Comparison of ENCODE assay signal across 5 worm cellular contexts in the genomic region with DNA sequence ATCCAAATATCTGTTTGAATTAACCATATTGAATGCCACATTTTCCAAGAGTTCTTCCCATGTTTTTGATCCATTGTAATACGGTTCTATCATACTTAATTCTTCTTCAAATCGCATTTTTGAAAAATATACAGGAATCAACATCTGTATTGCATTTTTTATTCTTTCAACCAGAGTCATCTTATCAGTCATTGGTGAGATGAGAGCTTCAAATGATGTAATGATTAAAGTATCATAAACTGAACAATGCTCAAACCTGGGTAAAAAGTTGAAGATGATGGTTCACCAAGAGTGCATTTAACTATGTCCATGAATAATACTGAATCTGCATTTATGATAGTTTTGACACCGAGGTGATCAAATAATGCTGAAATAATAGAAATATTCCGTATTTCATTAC.
A peak's percentile ranks its signal among the peaks of the same experiment; 100 is the strongest.
TF ChIP-seq lines count a peak whose summit lies in the region.

No protein-coding gene starts in this region.

TF ChIP-seq in whole organism, L1 larva, 84 proteins besides CTCF, POLR2A, EP300 and RAD21:
- TF ChIP-seq elt-2 (tag; optimal IDR thresholded peaks at IDR 0.05; lab: Kevin White, UChicago) (peak; percentile 26), snpc-4 (tag; optimal IDR thresholded peaks at IDR 0.05; lab: Kevin White, UChicago) (no peak), mep-1 (tag; optimal IDR thresholded peaks at IDR 0.05; lab: Kevin White, UChicago) (no peak)

TF ChIP-seq in whole organism, L2 larva, 48 proteins besides CTCF, POLR2A, EP300 and RAD21:
- no peak for TF ChIP-seq sem-4 (tag; optimal IDR thresholded peaks at IDR 0.05; lab: Kevin White, UChicago)
- no peak for TF ChIP-seq mbf-1 (tag; optimal IDR thresholded peaks at IDR 0.05; lab: Kevin White, UChicago)
- peak; percentile 62 for TF ChIP-seq nhr-129 (tag; optimal IDR thresholded peaks at IDR 0.05; lab: Kevin White, UChicago)
- peak; percentile 16 for TF ChIP-seq fos-1 (tag; optimal IDR thresholded peaks at IDR 0.05; lab: Kevin White, UChicago)

TF ChIP-seq in whole organism, L3 larva, 47 proteins besides CTCF, POLR2A, EP300 and RAD21:
- TF ChIP-seq pqm-1 (tag; optimal IDR thresholded peaks at IDR 0.05; lab: Kevin White, UChicago) (peak; percentile 11), lin-39 (tag; optimal IDR thresholded peaks at IDR 0.05; lab: Kevin White, UChicago) (no peak), elt-2 (tag; optimal IDR thresholded peaks at IDR 0.05; lab: Kevin White, UChicago) (peak; percentile 69)

TF ChIP-seq in whole organism, L4 larva, 104 proteins besides CTCF, POLR2A, EP300 and RAD21:
- TF ChIP-seq nhr-102 (tag; optimal IDR thresholded peaks at IDR 0.05; lab: Kevin White, UChicago) (no peak), saeg-2 (GFP tag; IDR thresholded peaks at IDR 0.05; lab: Robert Waterston, UW) (no peak), aha-1 (tag; lab: Kevin White, UChicago) (peak; percentile 87), snpc-1.2 (GFP tag; IDR thresholded peaks at IDR 0.05; lab: Robert Waterston, UW) (no peak), lsy-2 (tag; optimal IDR thresholded peaks at IDR 0.05; lab: Kevin White, UChicago) (no peak), skn-1 (tag; optimal IDR thresholded peaks at IDR 0.05; lab: Kevin White, UChicago) (no peak), zip-11 (GFP tag; IDR thresholded peaks at IDR 0.05; lab: Robert Waterston, UW) (no peak), vab-7 (GFP tag; IDR thresholded peaks at IDR 0.05; lab: Robert Waterston, UW) (no peak), ZK337.2 (GFP tag; IDR thresholded peaks at IDR 0.05; lab: Robert Waterston, UW) (no peak), nhr-42 (GFP tag; IDR thresholded peaks at IDR 0.05; lab: Robert Waterston, UW) (no peak), dve-1 (tag; optimal IDR thresholded peaks at IDR 0.05; lab: Kevin White, UChicago; ENCODE audit: insufficient read depth) (peak; percentile 29), hlh-30 (tag; optimal IDR thresholded peaks at IDR 0.05; lab: Kevin White, UChicago; ENCODE audit: insufficient read depth) (no peak), mep-1 (tag; optimal IDR thresholded peaks at IDR 0.05; lab: Kevin White, UChicago) (peak; percentile 38), dmd-6 (GFP tag; IDR thresholded peaks at IDR 0.05; lab: Robert Waterston, UW) (0 out of 2 replicates have a peak, but pooled peaks have one; percentile 23), nhr-76 (tag; optimal IDR thresholded peaks at IDR 0.05; lab: Kevin White, UChicago) (no peak), pqm-1 (tag; optimal IDR thresholded peaks at IDR 0.05; lab: Kevin White, UChicago) (peak; percentile 34), daf-16 (GFP tag; optimal IDR thresholded peaks at IDR 0.05; lab: Kevin White, UChicago) (no peak), daf-16 (tag; optimal IDR thresholded peaks at IDR 0.05; lab: Kevin White, UChicago) (peak; percentile 48), ztf-7 (tag; optimal IDR thresholded peaks at IDR 0.05; lab: Kevin White, UChicago) (peak; percentile 80)

TF ChIP-seq in whole organism, young adult, 124 proteins besides CTCF, POLR2A, EP300 and RAD21:
- TF ChIP-seq tbp1 (GFP tag; optimal IDR thresholded peaks at IDR 0.05; lab: Kevin White, UChicago): no peak
- peak; percentile 9 for TF ChIP-seq nhr-80 (tag; optimal IDR thresholded peaks at IDR 0.05; lab: Kevin White, UChicago)
- TF ChIP-seq Y53G8AR.9 (GFP tag; conservative IDR thresholded peaks at IDR 0.05; lab: Robert Waterston, UW): no peak
- no peak for TF ChIP-seq ztf-28 (GFP tag; IDR thresholded peaks at IDR 0.05; lab: Robert Waterston, UW)
- no peak for TF ChIP-seq ceh-100 (GFP tag; IDR thresholded peaks at IDR 0.05; lab: Robert Waterston, UW)
TF ChIP-seq in whole organism, young adult: peak in this region for 1.
